Fruit fly (Drosophila melanogaster): ENCODE results near the gene RanBP3.

The RanBP3 gene

dm6 chr3R:23752728-23753127 lies at the start of gene RanBP3, which contains the start of gene Rpt5 (continued):
- TF ChIP-seq CG30431 (GFP tag; optimal IDR thresholded peaks at IDR 0.05) (no peak), CoRest (tag; optimal IDR thresholded peaks at IDR 0.05) (no peak), otp (GFP tag; IDR thresholded peaks at IDR 0.05) (no peak), CG17186 (GFP tag; optimal IDR thresholded peaks at IDR 0.05) (peak; percentile 69), Fer1 (GFP tag; optimal IDR thresholded peaks at IDR 0.05) (peak; percentile 65), CG34376 (GFP tag; optimal IDR thresholded peaks at IDR 0.05) (peak; percentile 59), tup (GFP tag; optimal IDR thresholded peaks at IDR 0.05) (no peak), Stat92E (GFP tag; optimal IDR thresholded peaks at IDR 0.05) (peak in 1 of 3 experiments; percentile 2), dati (GFP tag; IDR thresholded peaks at IDR 0.05) (no peak), CG12744 (GFP tag; optimal IDR thresholded peaks at IDR 0.05) (peak; percentile 41), B-H2 (GFP tag; optimal IDR thresholded peaks at IDR 0.05) (peak; percentile 65), D19B (GFP tag; optimal IDR thresholded peaks at IDR 0.05) (peak; percentile 8), btn (GFP tag; optimal IDR thresholded peaks at IDR 0.05) (no peak), Trl (optimal IDR thresholded peaks at IDR 0.05) (no peak), Trl (GFP tag; optimal IDR thresholded peaks at IDR 0.05) (peak; percentile 50), Med (GFP tag) (peak; percentile 96), CG2120 (GFP tag; optimal IDR thresholded peaks at IDR 0.05) (peak; percentile 84), GATAe (GFP tag; conservative IDR thresholded peaks at IDR 0.05) (no peak), CG4404 (GFP tag; IDR thresholded peaks at IDR 0.05) (no peak), sim (GFP tag; IDR thresholded peaks at IDR 0.05) (no peak), vvl (GFP tag; IDR thresholded peaks at IDR 0.05) (peak; percentile 70), nerfin-1 (tag; optimal IDR thresholded peaks at IDR 0.05) (peak; percentile 9), hkb (optimal IDR thresholded peaks at IDR 0.05) (no peak), hkb (GFP tag; IDR thresholded peaks at IDR 0.05) (0 out of 2 replicates have a peak, but pooled peaks have one; percentile 20), CG12236 (GFP tag; optimal IDR thresholded peaks at IDR 0.05) (no peak), ind (GFP tag; optimal IDR thresholded peaks at IDR 0.05) (peak; percentile 60), CG15073 (GFP tag; optimal IDR thresholded peaks at IDR 0.05) (peak; percentile 8), CG9797 (GFP tag; optimal IDR thresholded peaks at IDR 0.05) (peak; percentile 40), Meics (GFP tag; optimal IDR thresholded peaks at IDR 0.05) (no peak), CG18599 (GFP tag; optimal IDR thresholded peaks at IDR 0.05) (peak; percentile 59), her (GFP tag; optimal IDR thresholded peaks at IDR 0.05) (peak; percentile 59), Rfx (GFP tag; IDR thresholded peaks at IDR 0.05) (peak; percentile 83), phol (tag; optimal IDR thresholded peaks at IDR 0.05) (peak; percentile 61), peb (GFP tag; IDR thresholded peaks at IDR 0.05) (0 out of 2 replicates have a peak, but pooled peaks have one; percentile 33), fd3F (GFP tag; optimal IDR thresholded peaks at IDR 0.05) (no peak), CG13296 (GFP tag; optimal IDR thresholded peaks at IDR 0.05) (peak; percentile 49), Max (GFP tag; optimal IDR thresholded peaks at IDR 0.05) (peak; percentile 27), NFAT (GFP tag; IDR thresholded peaks at IDR 0.05) (peak; percentile 63; the same call in 1 of the 2 replicates), bbx (GFP tag; IDR thresholded peaks at IDR 0.05; ENCODE audit: partially characterized antibody) (peak; percentile 92), CG10462 (GFP tag; optimal IDR thresholded peaks at IDR 0.05) (peak; percentile 0), inv (GFP tag; IDR thresholded peaks at IDR 0.05; ENCODE audit: partially characterized antibody) (peak; percentile 70), CG9932 (GFP tag; IDR thresholded peaks at IDR 0.05) (peak; percentile 83), CG6272 (GFP tag; IDR thresholded peaks at IDR 0.05) (peak; percentile 38; the same call in 1 of the 2 replicates), gfzf (GFP tag; optimal IDR thresholded peaks at IDR 0.05) (peak; percentile 27), stwl (tag; optimal IDR thresholded peaks at IDR 0.05) (peak; percentile 93), CG17802 (tag; optimal IDR thresholded peaks at IDR 0.05) (no peak), CTCF (GFP tag; optimal IDR thresholded peaks at IDR 0.05) (peak; percentile 44), CG3726 (GFP tag; IDR thresholded peaks at IDR 0.05) (no peak), CG11398 (GFP tag; optimal IDR thresholded peaks at IDR 0.05) (peak; percentile 52), Tbp (GFP tag; optimal IDR thresholded peaks at IDR 0.05) (no peak), Atf-2 (GFP tag; optimal IDR thresholded peaks at IDR 0.05) (peak; percentile 48), NK7.1 (GFP tag; optimal IDR thresholded peaks at IDR 0.05) (peak; percentile 41), CG14667 (GFP tag; IDR thresholded peaks at IDR 0.05) (no peak)
